Fruit fly (Drosophila melanogaster) whole organism, embryonic: ENCODE measurements around the gene Scamp.

Experiments used
- CG10267 ChIP-seq: fragments of 200-800 bp; sonication (Bioruptor generic); optimal IDR thresholded peaks from 2 replicates; lab custom pipeline; 2018; ENCODE audit warnings: missing biosample characterization, mild to moderate bottlenecking, missing genetic modification characterization, moderate library complexity
- CG11695 ChIP-seq: fragments of 200-800 bp; sonication (Bioruptor generic); IDR thresholded peaks from 3 replicates; pipeline ENCODE4 v1.3.6; 2022; ENCODE audit warnings: missing biosample characterization, missing genetic modification characterization
- CG12942 ChIP-seq: fragments of 200-800 bp; sonication (Bioruptor generic); optimal IDR thresholded peaks from 3 replicates; lab custom pipeline; 2016; ENCODE audit warnings: missing biosample characterization, missing genetic modification characterization
- CG13287 ChIP-seq: fragments of 200-800 bp; sonication (Bioruptor generic); IDR thresholded peaks from 2 replicates; pipeline ENCODE4 v1.3.6; 2022; ENCODE audit warnings: missing biosample characterization, missing genetic modification characterization; ENCODE audit not compliant: partially characterized antibody
- CG14441 ChIP-seq: fragments of 200-800 bp; sonication (Bioruptor generic); IDR thresholded peaks from 2 replicates; pipeline ENCODE4 v1.3.6; 2022; ENCODE audit warnings: missing biosample characterization, missing genetic modification characterization
- CG14860 ChIP-seq: fragments of 200-800 bp; sonication (Bioruptor generic); IDR thresholded peaks from 3 replicates; pipeline ENCODE4 v1.3.6; 2022; ENCODE audit warnings: missing biosample characterization, missing genetic modification characterization; ENCODE audit not compliant: partially characterized antibody
- CG15269 ChIP-seq: fragments of 200-800 bp; sonication (Bioruptor generic); optimal IDR thresholded peaks from 2 replicates; lab custom pipeline; 2018; ENCODE audit warnings: missing biosample characterization, mild to moderate bottlenecking, missing genetic modification characterization, moderate library complexity
- CG15514 ChIP-seq: fragments of 200-800 bp; sonication (Bioruptor generic); optimal IDR thresholded peaks from 3 replicates; lab custom pipeline; 2017; ENCODE audit warnings: missing biosample characterization, missing genetic modification characterization, mild to moderate bottlenecking, moderate library complexity, missing genetic modification reagents
- CG18764 ChIP-seq: fragments of 200-800 bp; sonication (Bioruptor generic); optimal IDR thresholded peaks from 3 replicates; lab custom pipeline; 2016; ENCODE audit warnings: missing biosample characterization, missing genetic modification characterization
- CG2116 ChIP-seq: fragments of 200-800 bp; sonication (Bioruptor generic); optimal IDR thresholded peaks from 3 replicates; lab custom pipeline; 2018; ENCODE audit warnings: missing biosample characterization, mild to moderate bottlenecking, missing genetic modification characterization
- CG30431 ChIP-seq: fragments of 200-800 bp; sonication (Bioruptor generic); optimal IDR thresholded peaks from 2 replicates; lab custom pipeline; 2017; ENCODE audit warnings: missing biosample characterization, missing genetic modification characterization
- CG34224 ChIP-seq: fragments of 200-800 bp; sonication (Bioruptor generic); IDR thresholded peaks from 3 replicates; pipeline ENCODE4 v1.3.6; 2022; ENCODE audit warnings: missing biosample characterization, missing genetic modification characterization; ENCODE audit not compliant: partially characterized antibody
- CG3838 ChIP-seq: fragments of 200-800 bp; sonication (Bioruptor generic); optimal IDR thresholded peaks from 3 replicates; lab custom pipeline; 2016; ENCODE audit warnings: missing biosample characterization, missing genetic modification characterization
- CG6791 ChIP-seq: fragments of 200-800 bp; sonication (Bioruptor generic); IDR thresholded peaks from 3 replicates; pipeline ENCODE4 v1.3.6; 2022; ENCODE audit warnings: missing biosample characterization, missing genetic modification characterization; ENCODE audit not compliant: partially characterized antibody
- CG7372 ChIP-seq: fragments of 200-800 bp; sonication (Bioruptor generic); IDR thresholded peaks from 2 replicates; pipeline ENCODE4 v1.3.6; 2022; ENCODE audit warnings: missing biosample characterization, missing genetic modification characterization
- CG7963 ChIP-seq: fragments of 200-800 bp; sonication (Bioruptor generic); IDR thresholded peaks from 3 replicates; pipeline ENCODE4 v1.3.6; 2022; ENCODE audit warnings: missing biosample characterization, missing genetic modification characterization; ENCODE audit not compliant: partially characterized antibody
- CG9215 ChIP-seq: fragments of 200-800 bp; sonication (Bioruptor generic); IDR thresholded peaks from 2 replicates; pipeline ENCODE4 v1.3.6; 2022; ENCODE audit warnings: missing biosample characterization, missing genetic modification characterization
- CG9437 ChIP-seq: fragments of 200-800 bp; sonication (Bioruptor generic); optimal IDR thresholded peaks from 2 replicates; lab custom pipeline; 2018; ENCODE audit warnings: missing biosample characterization, mild to moderate bottlenecking, missing genetic modification characterization
- Dll ChIP-seq: fragments of 200-800 bp; sonication (Bioruptor generic); IDR thresholded peaks from 4 replicates; pipeline ENCODE4 v1.3.6; 2022; ENCODE audit warnings: missing biosample characterization, missing genetic modification characterization; ENCODE audit not compliant: partially characterized antibody
- Doc2 ChIP-seq: fragments of 200-800 bp; sonication (Bioruptor generic); IDR thresholded peaks from 2 replicates; pipeline ENCODE4 v1.3.6; 2022; ENCODE audit warnings: missing biosample characterization, missing genetic modification characterization
- Doc3 ChIP-seq: fragments of 200-800 bp; sonication (Bioruptor generic); IDR thresholded peaks from 3 replicates; pipeline ENCODE4 v1.3.6; 2022; ENCODE audit warnings: missing biosample characterization, missing genetic modification characterization; ENCODE audit not compliant: partially characterized antibody
- Dp ChIP-seq: fragments of 200-800 bp; sonication (Bioruptor generic); optimal IDR thresholded peaks from 2 replicates; lab custom pipeline; 2018; ENCODE audit warnings: missing biosample characterization, mild to moderate bottlenecking, missing genetic modification characterization, moderate library complexity
- Dref ChIP-seq: fragments of 200-800 bp; sonication (Bioruptor generic); IDR thresholded peaks from 2 replicates; pipeline ENCODE4 v1.3.6; 2022; ENCODE audit warnings: missing biosample characterization, missing genetic modification characterization
- HLH4C ChIP-seq: fragments of 200-800 bp; sonication (Bioruptor generic); IDR thresholded peaks from 3 replicates; pipeline ENCODE4 v1.3.6; 2022; ENCODE audit warnings: missing biosample characterization, missing genetic modification characterization; ENCODE audit not compliant: partially characterized antibody
- Jarid2 ChIP-seq: fragments of 200-800 bp; sonication (Bioruptor generic); optimal IDR thresholded peaks from 3 replicates; lab custom pipeline; 2017; ENCODE audit warnings: mild to moderate bottlenecking, missing biosample characterization, missing genetic modification reagents, missing genetic modification characterization
- MBD-R2 ChIP-seq: fragments of 200-800 bp; sonication (Bioruptor generic); IDR thresholded peaks from 2 replicates; pipeline ENCODE4 v1.3.6; 2022; ENCODE audit warnings: missing biosample characterization, missing genetic modification characterization
- MESR4 ChIP-seq: fragments of 200-800 bp; sonication (Bioruptor generic); optimal IDR thresholded peaks from 2 replicates; lab custom pipeline; 2018; ENCODE audit warnings: missing biosample characterization, mild to moderate bottlenecking, missing genetic modification characterization, moderate library complexity
- Scr ChIP-seq: fragments of 200-800 bp; sonication (Bioruptor generic); IDR thresholded peaks from 2 replicates; pipeline ENCODE4 v1.3.6; 2022; ENCODE audit warnings: missing biosample characterization, missing genetic modification characterization; ENCODE audit not compliant: partially characterized antibody
- Xrp1 ChIP-seq: fragments of 200-800 bp; sonication (Bioruptor generic); IDR thresholded peaks from 2 replicates; pipeline ENCODE4 v1.3.6; 2022; ENCODE audit warnings: missing biosample characterization, missing genetic modification characterization
- amos ChIP-seq: fragments of 200-800 bp; sonication (Bioruptor generic); IDR thresholded peaks from 2 replicates; pipeline ENCODE4 v1.3.6; 2022; ENCODE audit warnings: missing biosample characterization, missing genetic modification characterization; ENCODE audit not compliant: partially characterized antibody
- ara ChIP-seq: fragments of 200-800 bp; sonication (Bioruptor generic); IDR thresholded peaks from 2 replicates; pipeline ENCODE4 v1.3.6; 2022; ENCODE audit warnings: missing biosample characterization, missing genetic modification characterization
- dpn ChIP-seq, 2 experiments: fragments of 200-800 bp; sonication (Bioruptor generic); optimal IDR thresholded peaks; 3 replicates each; lab custom pipeline; 2016; ENCODE audit warnings: missing biosample characterization in 2 of 2, missing genetic modification characterization in 2 of 2
- eve ChIP-seq, 2 experiments: fragments of >200 bp; optimal IDR thresholded peaks; 2 replicates each; lab custom pipeline; 2017; ENCODE audit warnings: missing biosample characterization in 2 of 2, missing genetic modification characterization in 2 of 2
- gce ChIP-seq: fragments of 200-800 bp; sonication (Bioruptor generic); IDR thresholded peaks from 3 replicates; pipeline ENCODE4 v1.3.6; 2022; ENCODE audit warnings: missing biosample characterization, missing genetic modification characterization
- hb ChIP-seq: fragments of 200-800 bp; sonication (Bioruptor generic); IDR thresholded peaks from 3 replicates; pipeline ENCODE4 v1.3.6; 2022; ENCODE audit warnings: missing biosample characterization, missing genetic modification characterization; ENCODE audit not compliant: partially characterized antibody
- knrl ChIP-seq: fragments of 200-800 bp; sonication (Bioruptor generic); IDR thresholded peaks from 3 replicates; pipeline ENCODE4 v1.3.6; 2022; ENCODE audit warnings: missing biosample characterization, missing genetic modification characterization; ENCODE audit not compliant: partially characterized antibody
- mld ChIP-seq: fragments of 200-800 bp; sonication (Bioruptor generic); IDR thresholded peaks from 3 replicates; pipeline ENCODE4 v1.3.6; 2022; ENCODE audit warnings: missing biosample characterization, missing genetic modification characterization; ENCODE audit not compliant: partially characterized antibody
- phol ChIP-seq: fragments of 200-800 bp; sonication (Bioruptor generic); optimal IDR thresholded peaks from 3 replicates; lab custom pipeline; 2018; ENCODE audit warnings: missing biosample characterization, mild to moderate bottlenecking, missing genetic modification characterization, moderate library complexity
- run ChIP-seq: fragments of 200-800 bp; sonication (Bioruptor generic); optimal IDR thresholded peaks from 3 replicates; lab custom pipeline; 2018; ENCODE audit warnings: missing biosample characterization, mild to moderate bottlenecking, missing genetic modification characterization
- sens ChIP-seq: fragments of 200-800 bp; sonication (Bioruptor generic); peaks from one replicate; lab custom pipeline; 2016; ENCODE audit warnings: missing biosample characterization, missing genetic modification characterization
- sna ChIP-seq: fragments of 200-800 bp; sonication (Bioruptor generic); IDR thresholded peaks from 2 replicates; pipeline ENCODE4 v1.3.6; 2022; ENCODE audit warnings: missing biosample characterization, missing genetic modification characterization; ENCODE audit not compliant: partially characterized antibody
- tna ChIP-seq: fragments of 200-800 bp; sonication (Bioruptor generic); IDR thresholded peaks from 2 replicates; pipeline ENCODE4 v1.3.6; 2022; ENCODE audit warnings: missing biosample characterization, missing genetic modification characterization; ENCODE audit not compliant: partially characterized antibody
- toy ChIP-seq: fragments of 200-800 bp; sonication (Bioruptor generic); IDR thresholded peaks from 2 replicates; pipeline ENCODE4 v1.3.6; 2022; ENCODE audit warnings: missing biosample characterization, missing genetic modification characterization
- trem ChIP-seq: fragments of 200-800 bp; optimal IDR thresholded peaks from 3 replicates; lab custom pipeline; 2019; ENCODE audit warnings: missing biosample characterization, mild to moderate bottlenecking, missing genetic modification characterization, moderate library complexity
- unc-4 ChIP-seq: fragments of 200-800 bp; sonication (Bioruptor generic); IDR thresholded peaks from 2 replicates; pipeline ENCODE4 v1.3.6; 2022; ENCODE audit warnings: missing biosample characterization, missing genetic modification characterization; ENCODE audit not compliant: partially characterized antibody
- vfl ChIP-seq: fragments of 200-800 bp; sonication (Bioruptor generic); optimal IDR thresholded peaks from 2 replicates; lab custom pipeline; 2016; ENCODE audit warnings: missing biosample characterization, missing genetic modification characterization
- vnd ChIP-seq: fragments of 200-800 bp; sonication (Bioruptor generic); IDR thresholded peaks from 3 replicates; pipeline ENCODE4 v1.3.6; 2022; ENCODE audit warnings: missing biosample characterization, missing genetic modification characterization; ENCODE audit not compliant: partially characterized antibody
- zfh1 ChIP-seq: fragments of 200-800 bp; sonication (Bioruptor generic); IDR thresholded peaks from 3 replicates; pipeline ENCODE4 v1.3.6; 2022; ENCODE audit warnings: missing biosample characterization, missing genetic modification characterization

Scamp gene

DNA sequence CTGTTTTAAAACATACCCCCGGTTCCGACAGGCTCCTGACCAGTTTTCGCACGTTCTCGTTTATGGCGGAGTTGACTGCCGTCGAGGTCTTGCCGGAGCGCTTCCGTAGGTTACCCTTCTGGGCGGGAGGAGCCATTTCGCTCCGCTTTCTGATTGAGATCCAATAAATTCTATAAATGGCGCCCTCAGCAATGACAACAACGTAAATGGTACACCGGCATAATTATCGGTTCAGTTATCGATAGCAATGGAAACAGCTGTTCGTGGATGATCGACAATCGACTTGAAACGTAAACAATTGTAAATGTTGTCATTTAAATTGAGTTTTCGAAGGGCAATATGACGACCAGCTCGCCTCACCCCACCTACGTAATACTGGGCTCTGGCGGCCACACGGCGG, 22.2 kb upstream of the Scamp start, which contains the start of the genes Grip128 and Alg14:
TSS of gene Grip128 (minus strand) at position 216 of the 400 bp plus-strand sequence.
TSS of gene Alg14 (plus strand) at position 261 of the 400 bp plus-strand sequence.
- TF ChIP-seq CG14860: peak; percentile 52; the same call in 1 of the 3 replicates
- TF ChIP-seq CG13287 (GFP tag; lab: Robert Waterston, UW): peak; percentile 68
- TF ChIP-seq knrl (GFP tag; lab: Robert Waterston, UW): no peak
- TF ChIP-seq Dp (GFP tag; lab: Kevin White, UChicago): peak; percentile 48
- TF ChIP-seq MESR4: peak; percentile 21
- TF ChIP-seq MBD-R2 (GFP tag; lab: Robert Waterston, UW): peak; percentile 74
- no peak for TF ChIP-seq CG3838
- peak; percentile 38 for TF ChIP-seq CG2116 (GFP tag; lab: Kevin White, UChicago)
- no peak for TF ChIP-seq CG15269 (tag; lab: Kevin White, UChicago)
- TF ChIP-seq trem (tag; lab: Kevin White, UChicago): peak; percentile 22
- no peak for TF ChIP-seq CG30431 (GFP tag; lab: Kevin White, UChicago)
- no peak for TF ChIP-seq eve (GFP tag; optimal IDR thresholded peaks at IDR 0.05; lab: Kevin White, UChicago)
- no peak for TF ChIP-seq CG12942 (GFP tag; lab: Kevin White, UChicago)
- TF ChIP-seq Jarid2 (GFP tag; lab: Kevin White, UChicago): no peak
- TF ChIP-seq amos (GFP tag; lab: Robert Waterston, UW): peak; percentile 29; the same call in 1 of the 2 replicates
- peak; percentile 59; the same call in 1 of the 3 replicates for TF ChIP-seq hb (GFP tag; lab: Robert Waterston, UW)
- TF ChIP-seq CG10267 (tag; lab: Kevin White, UChicago): no peak
- no peak for TF ChIP-seq Xrp1 (GFP tag; lab: Robert Waterston, UW)
- no peak for TF ChIP-seq run (tag; lab: Kevin White, UChicago)
- peak; percentile 58 for TF ChIP-seq Scr (GFP tag; lab: Robert Waterston, UW)
- 0 out of 3 replicates have a peak, but pooled peaks have one; percentile 29 for TF ChIP-seq vnd
- TF ChIP-seq dpn (GFP tag; optimal IDR thresholded peaks at IDR 0.05; lab: Kevin White, UChicago): no peak
- TF ChIP-seq CG15514 (GFP tag; lab: Kevin White, UChicago): peak; percentile 62
- no peak for TF ChIP-seq CG7372 (GFP tag; lab: Robert Waterston, UW)
- TF ChIP-seq tna (GFP tag; lab: Robert Waterston, UW): peak; percentile 66
- no peak for TF ChIP-seq vfl (GFP tag; lab: Kevin White, UChicago)
- TF ChIP-seq CG9215 (GFP tag; lab: Robert Waterston, UW): no peak
- no peak for TF ChIP-seq toy
- no peak for TF ChIP-seq gce (GFP tag; lab: Robert Waterston, UW)
- TF ChIP-seq mld (GFP tag; lab: Robert Waterston, UW): 0 out of 3 replicates have a peak, but pooled peaks have one; percentile 45
- peak; percentile 50; the same call in 1 of the 2 replicates for TF ChIP-seq unc-4 (GFP tag; lab: Robert Waterston, UW)
- TF ChIP-seq sna (GFP tag; lab: Robert Waterston, UW): peak; percentile 56; the same call in 1 of the 2 replicates
- TF ChIP-seq CG18764 (GFP tag; lab: Kevin White, UChicago): no peak
- TF ChIP-seq CG34224 (GFP tag; lab: Robert Waterston, UW): peak; percentile 75
- peak; percentile 68 for TF ChIP-seq Dll (GFP tag; lab: Robert Waterston, UW)
- no peak for TF ChIP-seq zfh1 (GFP tag; lab: Robert Waterston, UW)
- TF ChIP-seq Dref: peak; percentile 67
- no peak for TF ChIP-seq sens (GFP tag; lab: Kevin White, UChicago)
- peak; percentile 69; the same call in 2 of the 3 replicates for TF ChIP-seq CG6791 (GFP tag; lab: Robert Waterston, UW)
- TF ChIP-seq Doc2 (GFP tag; lab: Robert Waterston, UW): no peak
- TF ChIP-seq phol (tag; lab: Kevin White, UChicago): peak; percentile 73
- TF ChIP-seq CG14441: no peak
- peak; percentile 49; the same call in 1 of the 3 replicates for TF ChIP-seq Doc3 (GFP tag; lab: Robert Waterston, UW)
- TF ChIP-seq HLH4C: peak; percentile 66
- peak; percentile 51 for TF ChIP-seq CG9437 (GFP tag; lab: Kevin White, UChicago)
- TF ChIP-seq CG11695 (GFP tag; lab: Robert Waterston, UW): no peak
- no peak for TF ChIP-seq ara (GFP tag; lab: Robert Waterston, UW)
- TF ChIP-seq CG7963 (GFP tag; lab: Robert Waterston, UW): 0 out of 3 replicates have a peak, but pooled peaks have one; percentile 17
